Worm (Caenorhabditis elegans) whole organism, young adult: Measurements from ENCODE around the gene math-42.

ENCODE experiments used
- snpc-4 ChIP-seq, 5 experiments: fragments of 150-350 bp in 1 of 5; sonication (generic microtip) in 4 of 5; optimal IDR thresholded peaks; 2 replicates each; lab custom pipeline; 2014 to 2018; ENCODE audit warnings: missing genetic modification characterization in 5 of 5, missing biosample characterization in 3 of 5, antibody characterized with exemption in 2 of 5, mild to moderate bottlenecking in 2 of 5, missing compliant biosample characterization in 2 of 5, missing genotype in 2 of 5, moderate library complexity in 2 of 5, missing genetic modification reagents in 1 of 5
- xnd-1 ChIP-seq: sonication (generic microtip); optimal IDR thresholded peaks from 2 replicates; lab custom pipeline; 2016; ENCODE audit warnings: missing genotype, missing genetic modification reagents, missing genetic modification characterization, missing compliant biosample characterization

ce11 chrII:2075513-2075912, 24.2 kb upstream of the math-42 start, which contains the start of gene F07E5.8:
- TF ChIP-seq snpc-4 (GFP tag; optimal IDR thresholded peaks at IDR 0.05; lab: Kevin White, UChicago) (no peak), snpc-4 (tag; optimal IDR thresholded peaks at IDR 0.05; lab: Kevin White, UChicago) (no peak), xnd-1 (tag; lab: Kevin White, UChicago) (no peak)
